Fruit fly (Drosophila melanogaster) whole organism, prepupa: ENCODE results near the gene CG7017.

ENCODE experiments used
- CG10631 ChIP-seq: fragments of 200-800 bp; sonication (Bioruptor generic); optimal IDR thresholded peaks from 2 replicates; lab custom pipeline; 2016; ENCODE audit warnings: missing biosample characterization, missing genetic modification characterization
- CG10669 ChIP-seq: fragments of 200-800 bp; sonication (Bioruptor generic); optimal IDR thresholded peaks from 3 replicates; lab custom pipeline; 2018; ENCODE audit warnings: missing biosample characterization, mild to moderate bottlenecking, missing genetic modification characterization, moderate library complexity
- CG11294 ChIP-seq: fragments of 200-800 bp; sonication (Bioruptor generic); IDR thresholded peaks from 2 replicates; pipeline ENCODE4 v1.3.6; 2022; ENCODE audit warnings: missing biosample characterization, missing genetic modification characterization
- CG11762 ChIP-seq: fragments of 200-800 bp; sonication (Bioruptor generic); optimal IDR thresholded peaks from 3 replicates; lab custom pipeline; 2016; ENCODE audit warnings: missing biosample characterization, missing genetic modification characterization; ENCODE audit not compliant: insufficient read depth
- CG11902 ChIP-seq: fragments of 200-800 bp; sonication (Bioruptor generic); optimal IDR thresholded peaks from 3 replicates; lab custom pipeline; 2016; ENCODE audit warnings: missing biosample characterization, missing genetic modification characterization
- CG15336 ChIP-seq: fragments of 200-800 bp; sonication (Bioruptor generic); IDR thresholded peaks from 2 replicates; pipeline ENCODE4 v1.3.6; 2022; ENCODE audit warnings: missing biosample characterization, missing genetic modification characterization
- CG1621 ChIP-seq: fragments of 200-800 bp; sonication (Bioruptor generic); optimal IDR thresholded peaks from 3 replicates; lab custom pipeline; 2018; ENCODE audit warnings: missing biosample characterization, mild to moderate bottlenecking, missing genetic modification characterization
- CG16779 ChIP-seq: fragments of 200-800 bp; sonication (Bioruptor generic); optimal IDR thresholded peaks from 3 replicates; lab custom pipeline; 2017; ENCODE audit warnings: missing biosample characterization, mild to moderate bottlenecking, missing genetic modification characterization
- CG3032 ChIP-seq: fragments of 200-800 bp; optimal IDR thresholded peaks from 2 replicates; lab custom pipeline; 2019; ENCODE audit warnings: missing biosample characterization, mild to moderate bottlenecking, missing genetic modification characterization, moderate library complexity
- CG32006 ChIP-seq: fragments of 200-800 bp; sonication (Bioruptor generic); optimal IDR thresholded peaks from 3 replicates; lab custom pipeline; 2017; ENCODE audit warnings: missing biosample characterization, mild to moderate bottlenecking, missing genetic modification characterization
- CG34406 ChIP-seq: fragments of 200-800 bp; sonication (Bioruptor generic); optimal IDR thresholded peaks from 3 replicates; lab custom pipeline; 2016; ENCODE audit warnings: missing biosample characterization, missing genetic modification characterization
- CG3919 ChIP-seq: fragments of 200-800 bp; sonication (Bioruptor generic); optimal IDR thresholded peaks from 3 replicates; lab custom pipeline; 2016; ENCODE audit warnings: missing biosample characterization, missing genetic modification characterization
- CG4318 ChIP-seq: fragments of 200-800 bp; sonication (Bioruptor generic); optimal IDR thresholded peaks from 3 replicates; lab custom pipeline; 2017; ENCODE audit warnings: missing biosample characterization, mild to moderate bottlenecking, missing genetic modification characterization
- CG6163 ChIP-seq: fragments of 200-800 bp; sonication (Bioruptor generic); IDR thresholded peaks from 3 replicates; pipeline ENCODE4 v1.3.6; 2022; ENCODE audit warnings: missing biosample characterization, missing genetic modification characterization
- CG6276 ChIP-seq: fragments of 200-800 bp; sonication (Bioruptor generic); optimal IDR thresholded peaks from 2 replicates; lab custom pipeline; 2017; ENCODE audit warnings: missing biosample characterization, mild to moderate bottlenecking, missing genetic modification characterization
- CG6792 ChIP-seq: fragments of 200-800 bp; sonication (Bioruptor generic); optimal IDR thresholded peaks from 3 replicates; lab custom pipeline; 2016; ENCODE audit warnings: missing biosample characterization, missing genetic modification characterization
- CG6854 ChIP-seq: fragments of 200-800 bp; sonication (Bioruptor generic); optimal IDR thresholded peaks from 2 replicates; lab custom pipeline; 2017; ENCODE audit warnings: missing biosample characterization, mild to moderate bottlenecking, missing genetic modification characterization
- CG7368 ChIP-seq: fragments of 200-800 bp; sonication (Bioruptor generic); optimal IDR thresholded peaks from 3 replicates; lab custom pipeline; 2016; ENCODE audit warnings: missing biosample characterization, missing genetic modification characterization
- CG8319 ChIP-seq: fragments of 200-800 bp; sonication (Bioruptor generic); optimal IDR thresholded peaks from 3 replicates; lab custom pipeline; 2016; ENCODE audit warnings: missing biosample characterization, missing genetic modification characterization
- CG8632 ChIP-seq: fragments of 200-800 bp; sonication (Bioruptor generic); optimal IDR thresholded peaks from 3 replicates; lab custom pipeline; 2016; ENCODE audit warnings: missing biosample characterization, missing genetic modification characterization
- CG9139 ChIP-seq: fragments of 200-800 bp; sonication (Bioruptor generic); optimal IDR thresholded peaks from 3 replicates; lab custom pipeline; 2017; ENCODE audit warnings: missing biosample characterization, mild to moderate bottlenecking, missing genetic modification characterization
- Eip78C ChIP-seq: fragments of 200-800 bp; sonication (Bioruptor generic); peaks from one replicate; lab custom pipeline; 2016; ENCODE audit warnings: missing biosample characterization, missing genetic modification characterization
- Eip93F ChIP-seq: fragments of 200-800 bp; sonication (Bioruptor generic); optimal IDR thresholded peaks from 2 replicates; lab custom pipeline; 2016; ENCODE audit warnings: missing biosample characterization, mild to moderate bottlenecking, missing genetic modification characterization
- Ets21C ChIP-seq: fragments of 200-800 bp; sonication (Bioruptor generic); optimal IDR thresholded peaks from 3 replicates; lab custom pipeline; 2016; ENCODE audit warnings: missing biosample characterization, missing genetic modification characterization
- Hr38 ChIP-seq: sonication (Bioruptor generic); optimal IDR thresholded peaks from 2 replicates; lab custom pipeline; 2016; ENCODE audit warnings: missing biosample characterization, missing genetic modification characterization
- Hr39 ChIP-seq: fragments of 200-800 bp; sonication (Bioruptor generic); optimal IDR thresholded peaks from 2 replicates; lab custom pipeline; 2016; ENCODE audit warnings: missing biosample characterization, missing genetic modification characterization
- Hr4 ChIP-seq: fragments of 200-800 bp; sonication (Bioruptor generic); optimal IDR thresholded peaks from 3 replicates; lab custom pipeline; 2016; ENCODE audit warnings: missing biosample characterization, missing genetic modification characterization
- Lpt ChIP-seq: fragments of 200-800 bp; sonication (Bioruptor generic); optimal IDR thresholded peaks from 3 replicates; lab custom pipeline; 2016; ENCODE audit warnings: missing biosample characterization, missing genetic modification characterization
- Met ChIP-seq: fragments of 200-800 bp; sonication (Bioruptor generic); optimal IDR thresholded peaks from 3 replicates; lab custom pipeline; 2016; ENCODE audit warnings: missing biosample characterization, missing genetic modification characterization
- OdsH ChIP-seq: fragments of 200-800 bp; sonication (Bioruptor generic); optimal IDR thresholded peaks from 3 replicates; lab custom pipeline; 2016; ENCODE audit warnings: missing biosample characterization, missing genetic modification characterization
- Smox ChIP-seq: fragments of 200-800 bp; sonication (Bioruptor generic); optimal IDR thresholded peaks from 3 replicates; lab custom pipeline; 2016; ENCODE audit warnings: missing biosample characterization, missing genetic modification characterization
- Sox14 ChIP-seq: fragments of 200-800 bp; sonication (Bioruptor generic); optimal IDR thresholded peaks from 3 replicates; lab custom pipeline; 2016; ENCODE audit warnings: missing biosample characterization, missing genetic modification characterization
- achi ChIP-seq: fragments of 200-800 bp; sonication (Bioruptor generic); optimal IDR thresholded peaks from 3 replicates; lab custom pipeline; 2016; ENCODE audit warnings: missing biosample characterization, missing genetic modification characterization
- acj6 ChIP-seq: fragments of 200-800 bp; sonication (Bioruptor generic); optimal IDR thresholded peaks from 3 replicates; lab custom pipeline; 2016; ENCODE audit warnings: missing biosample characterization, missing genetic modification characterization
- cyc ChIP-seq: fragments of 200-800 bp; sonication (Bioruptor generic); optimal IDR thresholded peaks from 3 replicates; lab custom pipeline; 2016; ENCODE audit warnings: missing biosample characterization, missing genetic modification characterization
- dac ChIP-seq: fragments of 200-800 bp; sonication (Bioruptor generic); optimal IDR thresholded peaks from 2 replicates; lab custom pipeline; 2017; ENCODE audit warnings: missing biosample characterization, mild to moderate bottlenecking, missing genetic modification characterization
- dsx ChIP-seq: fragments of 200-800 bp; optimal IDR thresholded peaks from 3 replicates; lab custom pipeline; 2019; ENCODE audit warnings: missing biosample characterization, mild to moderate bottlenecking, missing genetic modification characterization, moderate library complexity; ENCODE audit not compliant: poor library complexity, severe bottlenecking
- eg ChIP-seq: fragments of 200-800 bp; sonication (Bioruptor generic); IDR thresholded peaks from 3 replicates; pipeline ENCODE4 v1.3.6; 2022; ENCODE audit warnings: missing biosample characterization, missing genetic modification characterization
- fd85E ChIP-seq: fragments of 200-800 bp; sonication (Bioruptor generic); optimal IDR thresholded peaks from 3 replicates; lab custom pipeline; 2016; ENCODE audit warnings: missing biosample characterization, missing genetic modification characterization
- fkh ChIP-seq: fragments of 200-800 bp; sonication (Bioruptor generic); optimal IDR thresholded peaks from 3 replicates; lab custom pipeline; 2017; ENCODE audit warnings: missing biosample characterization, mild to moderate bottlenecking, missing genetic modification characterization, moderate library complexity
- lz ChIP-seq: fragments of 200-800 bp; sonication (Bioruptor generic); optimal IDR thresholded peaks from 3 replicates; lab custom pipeline; 2016; ENCODE audit warnings: missing biosample characterization, missing genetic modification characterization
- salr ChIP-seq, 2 experiments: fragments of 200-800 bp; sonication (Bioruptor generic); optimal IDR thresholded peaks; 3 replicates each; lab custom pipeline; 2016 to 2018; ENCODE audit warnings: missing biosample characterization in 2 of 2, missing genetic modification characterization in 2 of 2, mild to moderate bottlenecking in 1 of 2
- ss ChIP-seq, 2 experiments: fragments of 200-800 bp; sonication (Bioruptor generic); optimal IDR thresholded peaks; 2 replicates in 1 of 2; 3 replicates in 1 of 2; lab custom pipeline; 2017 to 2018; ENCODE audit warnings: mild to moderate bottlenecking in 2 of 2, missing biosample characterization in 2 of 2, missing genetic modification characterization in 2 of 2, moderate library complexity in 1 of 2
- svp ChIP-seq: fragments of 200-800 bp; sonication (Bioruptor generic); peaks from one replicate; lab custom pipeline; 2016; ENCODE audit warnings: missing biosample characterization, missing genetic modification characterization
- topi ChIP-seq: fragments of 200-800 bp; sonication (Bioruptor generic); optimal IDR thresholded peaks from 3 replicates; lab custom pipeline; 2016; ENCODE audit warnings: missing biosample characterization, missing genetic modification characterization
- vri ChIP-seq: fragments of 200-800 bp; sonication (Bioruptor generic); optimal IDR thresholded peaks from 3 replicates; lab custom pipeline; 2016; ENCODE audit warnings: missing biosample characterization, mild to moderate bottlenecking, missing genetic modification characterization

Gene CG7017

dm6 chr3L:20185206-20185868 lies 26.6 kb downstream of the CG7017 start (continued):
- TF ChIP-seq acj6 (GFP tag; lab: Kevin White, UChicago), result peak; percentile 81
- peak; percentile 95 for TF ChIP-seq Eip78C (GFP tag; lab: Kevin White, UChicago)
- TF ChIP-seq vri (GFP tag; lab: Kevin White, UChicago), result peak; percentile 0
- peak; percentile 69 for TF ChIP-seq Sox14 (GFP tag; lab: Kevin White, UChicago)
- peak; percentile 87 for TF ChIP-seq Hr4
- TF ChIP-seq Lpt (GFP tag; lab: Kevin White, UChicago), result peak; percentile 11
- peak; percentile 77 for TF ChIP-seq svp (GFP tag; lab: Kevin White, UChicago)
- peak; percentile 66 for TF ChIP-seq CG1621 (tag; lab: Kevin White, UChicago)
- peak; percentile 54 for TF ChIP-seq Smox (GFP tag; lab: Kevin White, UChicago)
- 0 out of 3 replicates have a peak, but pooled peaks have one; percentile 42 for TF ChIP-seq CG6163 (GFP tag; lab: Robert Waterston, UW)
- peak; percentile 49 for TF ChIP-seq CG6792 (GFP tag; lab: Kevin White, UChicago)
- peak; percentile 41 for TF ChIP-seq dsx (GFP tag; lab: Kevin White, UChicago)
- TF ChIP-seq fd85E, result no peak
- peak; percentile 67 for TF ChIP-seq CG10631 (GFP tag; lab: Kevin White, UChicago)
- peak; percentile 31 for TF ChIP-seq CG6276 (GFP tag; lab: Kevin White, UChicago)
- peak; percentile 51 for TF ChIP-seq CG4318 (GFP tag; lab: Kevin White, UChicago)

dm6 chr3L:20183345-20184088 lies 28.4 kb downstream of the CG7017 start:
- TF ChIP-seq Hr4 (peak; percentile 87), CG9139 (GFP tag; lab: Kevin White, UChicago) (peak; percentile 38), CG34406 (GFP tag; lab: Kevin White, UChicago) (peak; percentile 59), CG1621 (tag; lab: Kevin White, UChicago) (peak; percentile 28), dac (GFP tag; lab: Kevin White, UChicago) (peak; percentile 52), CG11762 (GFP tag; lab: Kevin White, UChicago) (peak; percentile 50), svp (GFP tag; lab: Kevin White, UChicago) (peak; percentile 74), Hr39 (peak; percentile 56), Eip93F (GFP tag; lab: Kevin White, UChicago) (no peak), CG6854 (GFP tag; lab: Kevin White, UChicago) (no peak), Ets21C (GFP tag; lab: Kevin White, UChicago) (no peak), achi (GFP tag; lab: Kevin White, UChicago) (peak; percentile 77), eg (GFP tag; lab: Robert Waterston, UW) (peak; percentile 64), lz (peak; percentile 40), CG32006 (peak; percentile 87), Hr38 (GFP tag; lab: Kevin White, UChicago) (no peak), Met (GFP tag; lab: Kevin White, UChicago) (peak; percentile 71), dsx (GFP tag; lab: Kevin White, UChicago) (peak; percentile 65), CG3919 (GFP tag; lab: Kevin White, UChicago) (peak; percentile 70), CG16779 (tag; lab: Kevin White, UChicago) (no peak), Lpt (GFP tag; lab: Kevin White, UChicago) (peak; percentile 37), ss (GFP tag; optimal IDR thresholded peaks at IDR 0.05; lab: Kevin White, UChicago) (peak; percentile 55 to 61), CG15336 (GFP tag; lab: Robert Waterston, UW) (peak; percentile 85), topi (GFP tag; lab: Kevin White, UChicago) (peak; percentile 70), Sox14 (GFP tag; lab: Kevin White, UChicago) (peak; percentile 70), salr (GFP tag; optimal IDR thresholded peaks at IDR 0.05; lab: Kevin White, UChicago) (peak in 1 of 2 experiments; percentile 88), CG8319 (peak; percentile 22), CG11294 (GFP tag; lab: Robert Waterston, UW) (no peak), Smox (GFP tag; lab: Kevin White, UChicago) (peak; percentile 50), cyc (peak; percentile 58), CG3032 (tag; lab: Kevin White, UChicago) (peak; percentile 63), CG8632 (GFP tag; lab: Kevin White, UChicago) (peak; percentile 68), fkh (GFP tag; lab: Kevin White, UChicago) (no peak), CG10669 (GFP tag; lab: Kevin White, UChicago) (peak; percentile 68), OdsH (GFP tag; lab: Kevin White, UChicago) (peak; percentile 78), CG11902 (GFP tag; lab: Kevin White, UChicago) (peak; percentile 49), CG6163 (GFP tag; lab: Robert Waterston, UW) (peak; percentile 62; the same call in 2 of the 3 replicates), CG7368 (GFP tag; lab: Kevin White, UChicago) (no peak)
